Worm (Caenorhabditis elegans) whole organism, late embryonic: ENCODE data around the gene hrg-2.

Experiments used
- T23F11.4 ChIP-seq: fragments of 200-800 bp; sonication (Bioruptor generic); optimal IDR thresholded peaks from 2 replicates; lab custom pipeline; 2018; ENCODE audit warnings: mild to moderate bottlenecking, missing genetic modification characterization, missing compliant biosample characterization
- ceh-48 ChIP-seq: sonication (generic microtip); optimal IDR thresholded peaks from 2 replicates; lab custom pipeline; 2016; ENCODE audit warnings: missing genetic modification characterization, inconsistent platforms, missing compliant biosample characterization
- fkh-10 ChIP-seq: fragments of 150-350 bp; optimal IDR thresholded peaks from 2 replicates; lab custom pipeline; 2014; ENCODE audit warnings: missing biosample characterization, missing genetic modification reagents, missing genetic modification characterization
- hlh-6 ChIP-seq: sonication (generic microtip); optimal IDR thresholded peaks from 2 replicates; lab custom pipeline; 2016; ENCODE audit warnings: missing genotype, missing genetic modification characterization, missing compliant biosample characterization
- nhr-11 ChIP-seq: fragments of 150-350 bp; optimal IDR thresholded peaks from 2 replicates; lab custom pipeline; 2014; ENCODE audit warnings: missing biosample characterization, missing genetic modification characterization
- nhr-232 ChIP-seq: sonication (generic microtip); optimal IDR thresholded peaks from 2 replicates; lab custom pipeline; 2016; ENCODE audit warnings: missing genetic modification characterization, missing compliant biosample characterization
- pag-3 ChIP-seq: sonication (generic microtip); optimal IDR thresholded peaks from 2 replicates; lab custom pipeline; 2016; ENCODE audit warnings: missing compliant biosample characterization, missing genetic modification characterization, borderline replicate concordance
- pax-1 ChIP-seq: fragments of 150-350 bp; optimal IDR thresholded peaks from 2 replicates; lab custom pipeline; 2014; ENCODE audit warnings: missing biosample characterization, missing genetic modification characterization
- pqm-1 ChIP-seq: sonication (generic microtip); optimal IDR thresholded peaks from 2 replicates; lab custom pipeline; 2016; ENCODE audit warnings: missing genetic modification characterization, missing compliant biosample characterization
- syd-9 ChIP-seq: sonication (generic microtip); optimal IDR thresholded peaks from 2 replicates; lab custom pipeline; 2016; ENCODE audit warnings: mild to moderate bottlenecking, missing genetic modification characterization, moderate library complexity, missing compliant biosample characterization
- unc-42 ChIP-seq: sonication (generic microtip); optimal IDR thresholded peaks from 2 replicates; lab custom pipeline; 2016; ENCODE audit warnings: missing genotype, missing genetic modification characterization, missing compliant biosample characterization

- TF ChIP-seq syd-9 (tag; lab: Kevin White, UChicago): no peak
- no peak for TF ChIP-seq T23F11.4
- no peak for TF ChIP-seq nhr-11
- no peak for TF ChIP-seq pax-1 (tag; lab: Kevin White, UChicago)
- TF ChIP-seq fkh-10 (GFP tag; lab: Kevin White, UChicago): no peak
- TF ChIP-seq pqm-1 (tag; lab: Kevin White, UChicago): no peak
- no peak for TF ChIP-seq ceh-48 (tag; lab: Kevin White, UChicago)
- no peak for TF ChIP-seq pag-3 (tag; lab: Kevin White, UChicago)
- TF ChIP-seq hlh-6 (tag; lab: Kevin White, UChicago): no peak
- TF ChIP-seq unc-42 (tag; lab: Kevin White, UChicago): no peak
- no peak for TF ChIP-seq nhr-232 (tag; lab: Kevin White, UChicago)
These were observed 8.0 kb upstream of the hrg-2 start, which contains the start of gene C54D10.3 for ce11 chrV:12418292-12418691.
